Worm (Caenorhabditis elegans) whole organism, young adult: ENCODE data around the gene dpff-1.

Experiments
- F49E8.2 ChIP-seq: sonication (generic microtip); optimal IDR thresholded peaks from 3 replicates; lab custom pipeline; 2017; ENCODE audit warnings: missing genetic modification characterization, mild to moderate bottlenecking, missing compliant biosample characterization, antibody characterized with exemption, moderate library complexity; ENCODE audit not compliant: insufficient read depth
- ccch-3 ChIP-seq: fragments of 200-800 bp; sonication (Bioruptor generic); optimal IDR thresholded peaks from 2 replicates; lab custom pipeline; 2018; ENCODE audit warnings: mild to moderate bottlenecking, missing genetic modification characterization, missing compliant biosample characterization
- hmg-1.2 ChIP-seq: fragments of 200-800 bp; sonication (Bioruptor generic); IDR thresholded peaks from 2 replicates; pipeline ENCODE4 v1.3.6; 2022; ENCODE audit warnings: missing genetic modification reagents, missing genetic modification characterization, missing compliant biosample characterization
- lin-26 ChIP-seq: fragments of 200-800 bp; sonication (Bioruptor generic); IDR thresholded peaks from 2 replicates; pipeline ENCODE4 v1.3.6; 2022; ENCODE audit warnings: missing genetic modification reagents, missing genetic modification characterization, missing compliant biosample characterization
- madf-10 ChIP-seq: sonication (generic microtip); optimal IDR thresholded peaks from 2 replicates; lab custom pipeline; 2016; ENCODE audit warnings: mild to moderate bottlenecking, missing genetic modification characterization, missing compliant biosample characterization
- pbrm-1 ChIP-seq: fragments of 200-800 bp; sonication (Bioruptor generic); IDR thresholded peaks from 2 replicates; pipeline ENCODE4 v1.3.6; 2022; ENCODE audit warnings: missing genetic modification reagents, missing genetic modification characterization, missing compliant biosample characterization
- snpc-1.1 ChIP-seq: sonication (generic microtip); optimal IDR thresholded peaks from 2 replicates; lab custom pipeline; 2017; ENCODE audit warnings: missing genetic modification characterization, mild to moderate bottlenecking, missing compliant biosample characterization, antibody characterized with exemption, moderate library complexity, missing genotype, missing genetic modification reagents; ENCODE audit not compliant: insufficient read depth
- snpc-4 ChIP-seq, 5 experiments: fragments of 150-350 bp in 1 of 5; sonication (generic microtip) in 4 of 5; optimal IDR thresholded peaks; 2 replicates each; lab custom pipeline; 2014 to 2018; ENCODE audit warnings: missing genetic modification characterization in 5 of 5, missing biosample characterization in 3 of 5, antibody characterized with exemption in 2 of 5, mild to moderate bottlenecking in 2 of 5, missing compliant biosample characterization in 2 of 5, missing genotype in 2 of 5, moderate library complexity in 2 of 5, missing genetic modification reagents in 1 of 5

DNA sequence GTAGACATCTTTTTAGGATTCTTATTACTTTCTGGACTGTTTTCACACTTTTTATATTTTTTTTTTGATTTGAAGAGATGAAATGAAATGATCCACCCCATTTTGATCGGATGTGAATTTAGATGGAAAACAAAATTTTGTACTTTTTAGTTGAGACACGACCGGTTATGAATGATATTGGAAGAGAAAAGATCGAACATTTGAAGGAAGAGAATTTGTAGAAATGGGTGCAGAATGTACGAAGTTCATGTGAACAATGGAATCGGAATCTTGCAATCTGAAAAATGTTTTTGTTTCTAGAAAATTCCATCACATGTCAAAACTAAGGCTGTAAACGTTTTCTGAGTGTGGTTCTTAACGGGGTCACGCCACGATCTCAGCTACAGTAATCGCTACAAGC is 23.3 kb downstream of the dpff-1 start, which contains the start of gene F01F1.14:
- TF ChIP-seq hmg-1.2 (GFP tag; lab: Robert Waterston, UW), result no peak
- no peak for TF ChIP-seq madf-10
- no peak for TF ChIP-seq ccch-3 (GFP tag; lab: Kevin White, UChicago)
- no peak for TF ChIP-seq snpc-4 (GFP tag; optimal IDR thresholded peaks at IDR 0.05; lab: Kevin White, UChicago)
- no peak for TF ChIP-seq snpc-4 (tag; optimal IDR thresholded peaks at IDR 0.05; lab: Kevin White, UChicago)
- TF ChIP-seq pbrm-1, result no peak
- no peak for TF ChIP-seq F49E8.2 (tag; lab: Kevin White, UChicago)
- TF ChIP-seq lin-26, result no peak
- no peak for TF ChIP-seq snpc-1.1 (tag; lab: Kevin White, UChicago)
